Worm (Caenorhabditis elegans) whole organism, L2 larva: ENCODE measurements around the gene R04E5.8.
A peak's percentile ranks its signal among the peaks of the same experiment; 100 is the strongest.

Source experiments
- C34F6.9 ChIP-seq: fragments of 150-350 bp; optimal IDR thresholded peaks from 2 replicates; lab custom pipeline; 2014; ENCODE audit warnings: missing biosample characterization, missing genetic modification characterization
- F13H6.1 ChIP-seq: sonication (generic microtip); optimal IDR thresholded peaks from 2 replicates; lab custom pipeline; 2016; ENCODE audit warnings: missing genetic modification characterization, missing compliant biosample characterization
- R02D3.7 ChIP-seq: fragments of 150-350 bp; optimal IDR thresholded peaks from 2 replicates; lab custom pipeline; 2014; ENCODE audit warnings: missing biosample characterization, missing genetic modification characterization
- Y55F3AM.14 ChIP-seq: fragments of 200-800 bp; sonication (Bioruptor generic); optimal IDR thresholded peaks from 2 replicates; lab custom pipeline; 2018; ENCODE audit warnings: mild to moderate bottlenecking, missing genetic modification characterization, missing compliant biosample characterization
- ZK546.5 ChIP-seq: sonication (generic microtip); optimal IDR thresholded peaks from 2 replicates; lab custom pipeline; 2017; ENCODE audit warnings: missing biosample characterization, missing genetic modification characterization
- ama-1 ChIP-seq: fragments of 150-350 bp; optimal IDR thresholded peaks from 2 replicates; lab custom pipeline; 2018; ENCODE audit warnings: inconsistent platforms
- blmp-1 ChIP-seq: sonication (generic microtip); optimal IDR thresholded peaks from 2 replicates; lab custom pipeline; 2017; ENCODE audit warnings: missing genetic modification characterization, mild to moderate bottlenecking, missing compliant biosample characterization, antibody characterized with exemption, moderate library complexity; ENCODE audit not compliant: insufficient read depth
- ceh-16 ChIP-seq: fragments of 150-350 bp; optimal IDR thresholded peaks from 2 replicates; lab custom pipeline; 2014; ENCODE audit warnings: missing biosample characterization, missing genetic modification characterization
- ceh-82 ChIP-seq: fragments of 150-350 bp; optimal IDR thresholded peaks from 2 replicates; lab custom pipeline; 2014; ENCODE audit warnings: missing biosample characterization, missing genetic modification characterization
- crh-2 ChIP-seq: sonication (generic microtip); optimal IDR thresholded peaks from 2 replicates; lab custom pipeline; 2017; ENCODE audit warnings: missing biosample characterization, missing genetic modification characterization
- dmd-4 ChIP-seq: sonication (generic microtip); optimal IDR thresholded peaks from 2 replicates; lab custom pipeline; 2017; ENCODE audit warnings: missing biosample characterization, missing genetic modification characterization
- egl-27 ChIP-seq: sonication (generic microtip); optimal IDR thresholded peaks from 3 replicates; lab custom pipeline; 2017; ENCODE audit warnings: missing biosample characterization, missing genetic modification reagents, missing genetic modification characterization
- elt-1 ChIP-seq: fragments of 150-350 bp; optimal IDR thresholded peaks from 2 replicates; lab custom pipeline; 2014; ENCODE audit warnings: missing biosample characterization, missing genetic modification characterization
- elt-3 ChIP-seq: sonication (generic microtip); optimal IDR thresholded peaks from 2 replicates; lab custom pipeline; 2017; ENCODE audit warnings: missing biosample characterization, missing genetic modification characterization
- fos-1 ChIP-seq: fragments of 150-350 bp; optimal IDR thresholded peaks from 2 replicates; lab custom pipeline; 2014; ENCODE audit warnings: missing biosample characterization, missing genetic modification characterization
- gmeb-1 ChIP-seq: fragments of 150-350 bp; optimal IDR thresholded peaks from 2 replicates; lab custom pipeline; 2014; ENCODE audit warnings: missing biosample characterization, missing genetic modification characterization
- lin-11 ChIP-seq: fragments of 150-350 bp; sonication (generic microtip); optimal IDR thresholded peaks from 2 replicates; lab custom pipeline; 2014; ENCODE audit warnings: missing biosample characterization, missing genetic modification characterization, inconsistent platforms, mixed read lengths
- lin-13 ChIP-seq: fragments of 150-350 bp; optimal IDR thresholded peaks from 2 replicates; lab custom pipeline; 2014; ENCODE audit warnings: missing biosample characterization, missing genetic modification reagents, missing genetic modification characterization
- lin-39 ChIP-seq: fragments of 150-350 bp; optimal IDR thresholded peaks from 2 replicates; lab custom pipeline; 2014; ENCODE audit warnings: missing biosample characterization, missing genetic modification reagents, missing genetic modification characterization
- lsy-2 ChIP-seq, 2 experiments: fragments of 150-350 bp in 1 of 2; sonication (generic microtip) in 1 of 2; optimal IDR thresholded peaks; 2 replicates each; lab custom pipeline; 2014 to 2017; ENCODE audit warnings: missing biosample characterization in 2 of 2, missing genetic modification characterization in 2 of 2
- mbf-1 ChIP-seq: sonication (generic microtip); optimal IDR thresholded peaks from 2 replicates; lab custom pipeline; 2017; ENCODE audit warnings: missing biosample characterization, missing genetic modification characterization
- mdl-1 ChIP-seq, 2 experiments: fragments of 150-350 bp in 1 of 2; sonication (generic microtip) in 1 of 2; optimal IDR thresholded peaks; 2 replicates each; lab custom pipeline; 2017; ENCODE audit warnings: missing biosample characterization in 2 of 2, missing genetic modification characterization in 2 of 2
- nhr-10 ChIP-seq: sonication (generic microtip); optimal IDR thresholded peaks from 2 replicates; lab custom pipeline; 2017; ENCODE audit warnings: missing biosample characterization, missing genetic modification characterization
- nhr-11 ChIP-seq: fragments of 150-350 bp; optimal IDR thresholded peaks from 2 replicates; lab custom pipeline; 2014; ENCODE audit warnings: missing biosample characterization, missing genetic modification characterization
- nhr-12 ChIP-seq: fragments of 150-350 bp; optimal IDR thresholded peaks from 2 replicates; lab custom pipeline; 2014; ENCODE audit warnings: missing biosample characterization, missing genetic modification characterization
- nhr-129 ChIP-seq: fragments of 150-350 bp; optimal IDR thresholded peaks from 2 replicates; lab custom pipeline; 2014; ENCODE audit warnings: missing biosample characterization, missing genetic modification characterization
- nhr-21 ChIP-seq: fragments of 150-350 bp; optimal IDR thresholded peaks from 2 replicates; lab custom pipeline; 2014; ENCODE audit warnings: missing biosample characterization, missing genetic modification characterization
- nhr-23 ChIP-seq: fragments of 150-350 bp; optimal IDR thresholded peaks from 2 replicates; lab custom pipeline; 2014; ENCODE audit warnings: missing biosample characterization, missing genetic modification reagents, missing genetic modification characterization
- nhr-237 ChIP-seq: fragments of 150-350 bp; optimal IDR thresholded peaks from 2 replicates; lab custom pipeline; 2014; ENCODE audit warnings: missing biosample characterization, missing genetic modification characterization
- nhr-6 ChIP-seq: fragments of 150-350 bp; optimal IDR thresholded peaks from 2 replicates; lab custom pipeline; 2014; ENCODE audit warnings: missing biosample characterization, missing genetic modification characterization
- nhr-77 ChIP-seq: fragments of 150-350 bp; optimal IDR thresholded peaks from 2 replicates; lab custom pipeline; 2014; ENCODE audit warnings: missing biosample characterization, missing genetic modification characterization
- peb-1 ChIP-seq: fragments of 150-350 bp; optimal IDR thresholded peaks from 2 replicates; lab custom pipeline; 2014; ENCODE audit warnings: missing biosample characterization, missing genetic modification characterization
- sem-4 ChIP-seq: fragments of 150-350 bp; optimal IDR thresholded peaks from 2 replicates; lab custom pipeline; 2014; ENCODE audit warnings: missing biosample characterization, missing genetic modification reagents, missing genetic modification characterization
- skn-1 ChIP-seq: sonication (generic microtip); optimal IDR thresholded peaks from 2 replicates; lab custom pipeline; 2017; ENCODE audit warnings: missing biosample characterization, missing genetic modification characterization
- sma-3 ChIP-seq: sonication (generic microtip); optimal IDR thresholded peaks from 2 replicates; lab custom pipeline; 2016; ENCODE audit warnings: missing genetic modification reagents, missing genetic modification characterization, missing compliant biosample characterization
- sma-9 ChIP-seq, 2 experiments: fragments of 150-350 bp in 1 of 2; sonication (generic microtip) in 1 of 2; optimal IDR thresholded peaks; 2 replicates each; lab custom pipeline; 2014 to 2016; ENCODE audit warnings: missing genetic modification characterization in 2 of 2, mild to moderate bottlenecking in 1 of 2, missing biosample characterization in 1 of 2, missing compliant biosample characterization in 1 of 2, missing genetic modification reagents in 1 of 2, moderate library complexity in 1 of 2
- snpc-4 ChIP-seq: fragments of 150-350 bp; optimal IDR thresholded peaks from 2 replicates; lab custom pipeline; 2014; ENCODE audit warnings: missing biosample characterization, missing genetic modification characterization
- unc-39 ChIP-seq: fragments of 150-350 bp; optimal IDR thresholded peaks from 2 replicates; lab custom pipeline; 2014; ENCODE audit warnings: missing biosample characterization, missing genetic modification characterization
- unc-55 ChIP-seq: fragments of 150-350 bp; sonication (generic microtip); optimal IDR thresholded peaks from 3 replicates; lab custom pipeline; 2014; ENCODE audit warnings: missing biosample characterization, missing genetic modification reagents, missing genetic modification characterization
- unc-62 ChIP-seq: fragments of 150-350 bp; optimal IDR thresholded peaks from 2 replicates; lab custom pipeline; 2014; ENCODE audit warnings: missing biosample characterization, missing genetic modification reagents, missing genetic modification characterization
- zag-1 ChIP-seq: fragments of 150-350 bp; optimal IDR thresholded peaks from 2 replicates; lab custom pipeline; 2014; ENCODE audit warnings: missing biosample characterization, missing genetic modification characterization
- ztf-1 ChIP-seq: fragments of 200-800 bp; sonication (Bioruptor generic); conservative IDR thresholded peaks from 2 replicates; pipeline ENCODE4 v1.3.6; 2022; ENCODE audit warnings: missing genetic modification characterization, missing compliant biosample characterization
- ztf-11 ChIP-seq: sonication (generic microtip); optimal IDR thresholded peaks from 2 replicates; lab custom pipeline; 2017; ENCODE audit warnings: missing biosample characterization, missing genetic modification characterization
- ztf-4 ChIP-seq: fragments of 150-350 bp; optimal IDR thresholded peaks from 2 replicates; lab custom pipeline; 2014; ENCODE audit warnings: missing biosample characterization, missing genetic modification characterization

Gene R04E5.8

DNA sequence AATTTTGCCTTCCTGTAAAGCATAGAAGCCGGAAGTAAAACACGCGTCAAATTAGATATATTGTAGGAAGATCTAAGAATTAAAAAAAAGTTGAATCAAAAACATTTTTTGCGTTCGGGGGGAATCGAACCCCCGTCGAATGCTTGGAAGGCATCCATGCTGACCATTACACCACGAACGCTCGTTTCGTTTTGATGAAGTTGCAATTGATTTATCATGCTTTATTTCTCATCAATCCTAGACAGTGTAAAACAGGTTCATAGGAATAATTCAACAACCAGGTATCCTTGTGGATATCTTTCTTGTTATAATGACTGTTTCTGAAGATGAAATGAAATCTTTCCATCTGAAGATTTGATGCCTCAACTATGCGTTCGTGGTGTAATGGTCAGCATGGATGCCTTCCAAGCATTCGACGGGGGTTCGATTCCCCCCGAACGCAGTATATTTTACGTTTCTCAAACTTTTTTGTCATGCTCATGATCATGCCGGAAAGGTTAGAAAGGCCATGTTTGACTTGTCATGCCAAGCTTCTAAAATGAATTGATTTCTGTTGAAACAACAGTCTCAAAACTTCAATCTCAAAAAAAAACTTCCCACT is 14.0 kb upstream of the R04E5.8 start:
- TF ChIP-seq lin-39 (tag; lab: Kevin White, UChicago) (no peak), nhr-21 (tag; lab: Kevin White, UChicago) (peak; percentile 62), lsy-2 (tag; optimal IDR thresholded peaks at IDR 0.05; lab: Kevin White, UChicago) (no peak), blmp-1 (tag; lab: Kevin White, UChicago) (no peak), Y55F3AM.14 (GFP tag; lab: Kevin White, UChicago) (no peak), sma-3 (GFP tag; lab: Kevin White, UChicago) (peak; percentile 14), elt-1 (tag; lab: Kevin White, UChicago) (no peak)

- TF ChIP-seq mbf-1 (tag; lab: Kevin White, UChicago) (no peak), nhr-11 (tag; lab: Kevin White, UChicago) (no peak), nhr-12 (no peak), peb-1 (no peak), fos-1 (tag; lab: Kevin White, UChicago) (peak; percentile 30)
Measured at ce11 chrX:8817929-8818328, 12.0 kb upstream of the R04E5.8 start.

DNA sequence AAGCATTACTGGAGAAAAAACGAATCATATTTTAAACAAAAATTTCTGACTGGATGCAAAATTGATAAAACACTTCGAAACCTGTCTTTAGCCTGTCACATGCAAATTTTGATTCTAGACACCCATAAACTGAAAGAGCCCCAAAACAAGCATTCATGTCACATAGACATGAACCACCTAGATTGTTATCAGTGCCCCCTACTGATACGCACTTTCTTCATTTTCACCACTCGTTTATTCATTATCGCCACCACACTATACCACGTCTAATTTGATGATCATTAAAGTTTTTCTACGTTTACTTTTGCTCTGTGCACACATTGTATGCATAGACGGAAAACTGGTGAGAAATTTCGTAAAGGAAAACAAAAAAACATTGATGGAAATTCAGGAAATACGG is 6.0 kb upstream of the R04E5.8 start, which contains the start of gene cnnm-2:
Gene cnnm-2 (plus strand): TSS at position 190 of the 400 bp plus-strand sequence.
- TF ChIP-seq fos-1 (tag; lab: Kevin White, UChicago) (peak; percentile 82), nhr-12 (no peak), crh-2 (peak; percentile 53), zag-1 (tag; lab: Kevin White, UChicago) (no peak), egl-27 (tag; lab: Kevin White, UChicago) (no peak), blmp-1 (tag; lab: Kevin White, UChicago) (no peak), mdl-1 (tag; optimal IDR thresholded peaks at IDR 0.05; lab: Kevin White, UChicago) (no peak), sem-4 (tag; lab: Kevin White, UChicago) (no peak), R02D3.7 (no peak), ceh-16 (tag; lab: Kevin White, UChicago) (no peak)

ce11 chrX:8810908-8811307 is 5.0 kb upstream of the R04E5.8 start, which contains the start of gene R04E5.9:
R04E5.9 (minus strand) TSS chrX:8811142.
- peak; percentile 84 to 95 for TF ChIP-seq mdl-1 (tag; optimal IDR thresholded peaks at IDR 0.05; lab: Kevin White, UChicago)
- peak; percentile 42 for TF ChIP-seq nhr-6 (tag; lab: Kevin White, UChicago)
- peak; percentile 13 for TF ChIP-seq peb-1
- peak; percentile 53 to 84 for TF ChIP-seq lsy-2 (tag; optimal IDR thresholded peaks at IDR 0.05; lab: Kevin White, UChicago)
- TF ChIP-seq dmd-4 (tag; lab: Kevin White, UChicago), result no peak
- peak; percentile 26 for TF ChIP-seq snpc-4 (tag; lab: Kevin White, UChicago)
- no peak for TF ChIP-seq ztf-1 (GFP tag; lab: Robert Waterston, UW)
- peak; percentile 92 for TF ChIP-seq F13H6.1 (tag; lab: Kevin White, UChicago)
- peak; percentile 33 for TF ChIP-seq ceh-82 (tag; lab: Kevin White, UChicago)
- TF ChIP-seq C34F6.9, result peak; percentile 94
- no peak for TF ChIP-seq skn-1 (tag; lab: Kevin White, UChicago)
- TF ChIP-seq gmeb-1 (tag; lab: Kevin White, UChicago), result peak; percentile 48
- TF ChIP-seq lin-11 (tag; lab: Kevin White, UChicago), result peak; percentile 96
- no peak for TF ChIP-seq ceh-16 (tag; lab: Kevin White, UChicago)
- no peak for TF ChIP-seq R02D3.7
- no peak for TF ChIP-seq mbf-1 (tag; lab: Kevin White, UChicago)
- TF ChIP-seq sma-3 (GFP tag; lab: Kevin White, UChicago), result peak; percentile 72
- peak; percentile 83 for TF ChIP-seq lin-13 (GFP tag; lab: Kevin White, UChicago)
- no peak for TF ChIP-seq nhr-23 (tag; lab: Kevin White, UChicago)
- peak; percentile 81 for TF ChIP-seq sem-4 (tag; lab: Kevin White, UChicago)
- TF ChIP-seq nhr-10 (tag; lab: Kevin White, UChicago), result no peak
- TF ChIP-seq ZK546.5, result no peak
- no peak for TF ChIP-seq elt-3 (tag; lab: Kevin White, UChicago)
- no peak for TF ChIP-seq elt-1 (tag; lab: Kevin White, UChicago)
- TF ChIP-seq sma-9 (GFP tag; optimal IDR thresholded peaks at IDR 0.05; lab: Kevin White, UChicago), result peak; percentile 90
- TF ChIP-seq sma-9 (tag; optimal IDR thresholded peaks at IDR 0.05; lab: Kevin White, UChicago), result no peak
- TF ChIP-seq ztf-11 (tag; lab: Kevin White, UChicago), result no peak
- TF ChIP-seq nhr-129 (tag; lab: Kevin White, UChicago), result peak; percentile 93
- TF ChIP-seq unc-39 (tag; lab: Kevin White, UChicago), result no peak
- TF ChIP-seq nhr-11 (tag; lab: Kevin White, UChicago), result no peak
- TF ChIP-seq Y55F3AM.14 (GFP tag; lab: Kevin White, UChicago), result peak; percentile 80
- peak; percentile 41 for TF ChIP-seq ztf-4 (tag; lab: Kevin White, UChicago)
- peak; percentile 96 for TF ChIP-seq unc-55 (GFP tag; lab: Kevin White, UChicago)
- TF ChIP-seq nhr-21 (tag; lab: Kevin White, UChicago), result peak; percentile 70
- peak; percentile 86 for TF ChIP-seq egl-27 (tag; lab: Kevin White, UChicago)
- TF ChIP-seq crh-2, result peak; percentile 94
- TF ChIP-seq lin-39 (tag; lab: Kevin White, UChicago), result no peak
- TF ChIP-seq zag-1 (tag; lab: Kevin White, UChicago), result peak; percentile 77
- TF ChIP-seq nhr-77, result peak; percentile 9
- TF ChIP-seq ama-1 (lab: Kevin White, UChicago), result peak; percentile 7
- TF ChIP-seq unc-62 (GFP tag; lab: Kevin White, UChicago), result no peak
- no peak for TF ChIP-seq nhr-12
- TF ChIP-seq nhr-237 (tag; lab: Kevin White, UChicago), result no peak
